Fruit fly (Drosophila melanogaster): ENCODE data around the gene CG11585.

dm6 chrX:14233843-14234337 is 44.6 kb downstream of the CG11585 start, which contains the start of gene CG42271:
- TF ChIP-seq Pif1A (GFP tag; optimal IDR thresholded peaks at IDR 0.05) (no peak), CG15710 (tag; optimal IDR thresholded peaks at IDR 0.05) (peak; percentile 28), Pif1B (GFP tag; optimal IDR thresholded peaks at IDR 0.05) (no peak), D1 (tag; optimal IDR thresholded peaks at IDR 0.05) (no peak), CG34367 (tag; optimal IDR thresholded peaks at IDR 0.05) (no peak)
